Fruit fly (Drosophila melanogaster): ENCODE data around the gene natalisin.

The natalisin gene

dm6 chr3R:14390465-14390864 is 27.9 kb upstream of the natalisin start (continued):
- TF ChIP-seq pdm3 (GFP tag; optimal IDR thresholded peaks at IDR 0.05) (peak; percentile 75), Eip75B (GFP tag; optimal IDR thresholded peaks at IDR 0.05) (peak; percentile 49), CG3919 (GFP tag; optimal IDR thresholded peaks at IDR 0.05) (peak; percentile 66), CG8632 (GFP tag; optimal IDR thresholded peaks at IDR 0.05) (no peak), Sox14 (GFP tag; optimal IDR thresholded peaks at IDR 0.05) (peak; percentile 67), CG34406 (GFP tag; optimal IDR thresholded peaks at IDR 0.05) (peak; percentile 20), Eip78C (GFP tag) (peak; percentile 88), Smox (GFP tag; optimal IDR thresholded peaks at IDR 0.05) (no peak), CG31627 (GFP tag; optimal IDR thresholded peaks at IDR 0.05) (peak; percentile 21), Blimp-1 (GFP tag; optimal IDR thresholded peaks at IDR 0.05) (no peak), Gug (GFP tag; IDR thresholded peaks at IDR 0.05) (peak; percentile 41; the same call in 1 of the 2 replicates), CG10669 (GFP tag; optimal IDR thresholded peaks at IDR 0.05) (peak; percentile 62), CG7368 (GFP tag; optimal IDR thresholded peaks at IDR 0.05) (peak; percentile 52), Hr4 (GFP tag; optimal IDR thresholded peaks at IDR 0.05) (peak; percentile 80)

DNA sequence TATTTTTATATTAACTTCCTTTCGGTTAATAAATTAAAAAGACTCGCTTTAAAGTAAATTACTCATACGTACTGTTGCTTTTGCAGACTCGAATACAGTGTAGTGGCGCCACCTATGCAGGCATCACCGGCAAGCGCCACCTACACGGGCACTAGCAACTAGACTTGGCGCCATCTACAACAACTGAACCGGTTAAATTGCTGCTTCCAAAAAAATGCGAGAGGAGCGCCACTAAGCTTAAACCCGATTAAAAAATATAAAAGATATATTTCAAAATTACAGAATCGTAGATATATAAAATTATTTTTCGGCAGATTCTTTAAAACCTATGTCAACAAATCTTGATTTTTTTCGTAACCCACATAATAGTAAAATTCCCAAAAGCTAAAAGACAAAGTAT is 27.1 kb upstream of the natalisin start:
- TF ChIP-seq Hr39 (GFP tag; optimal IDR thresholded peaks at IDR 0.05) (peak; percentile 64), dac (GFP tag; optimal IDR thresholded peaks at IDR 0.05) (no peak), Blimp-1 (GFP tag; optimal IDR thresholded peaks at IDR 0.05) (peak; percentile 12), dsx (GFP tag; optimal IDR thresholded peaks at IDR 0.05; ENCODE audit: poor library complexity, severe bottlenecking) (no peak), CG6276 (GFP tag; optimal IDR thresholded peaks at IDR 0.05) (no peak), net (GFP tag; optimal IDR thresholded peaks at IDR 0.05) (no peak), CG11902 (GFP tag; optimal IDR thresholded peaks at IDR 0.05) (peak; percentile 59), ss (GFP tag; optimal IDR thresholded peaks at IDR 0.05) (no peak), svp (GFP tag) (peak; percentile 64), CG4318 (GFP tag; optimal IDR thresholded peaks at IDR 0.05) (no peak), CG6808 (GFP tag; optimal IDR thresholded peaks at IDR 0.05) (peak; percentile 49), achi (GFP tag; optimal IDR thresholded peaks at IDR 0.05) (no peak), CG9139 (GFP tag; optimal IDR thresholded peaks at IDR 0.05) (no peak), CG6792 (GFP tag; optimal IDR thresholded peaks at IDR 0.05) (peak; percentile 51), topi (GFP tag; optimal IDR thresholded peaks at IDR 0.05) (peak; percentile 65), Hr38 (GFP tag; optimal IDR thresholded peaks at IDR 0.05) (no peak), vri (GFP tag; optimal IDR thresholded peaks at IDR 0.05) (peak; percentile 22), CG11762 (GFP tag; optimal IDR thresholded peaks at IDR 0.05; ENCODE audit: insufficient read depth) (peak; percentile 23), Ets96B (tag; optimal IDR thresholded peaks at IDR 0.05) (peak; percentile 22), salr (GFP tag; optimal IDR thresholded peaks at IDR 0.05) (peak in 1 of 2 experiments; percentile 31), CG6854 (GFP tag; optimal IDR thresholded peaks at IDR 0.05) (no peak), CG11294 (GFP tag; IDR thresholded peaks at IDR 0.05) (no peak; the same call in 1 of the 2 replicates), Ets21C (GFP tag; optimal IDR thresholded peaks at IDR 0.05) (peak; percentile 9), CG8319 (GFP tag; optimal IDR thresholded peaks at IDR 0.05) (peak; percentile 70), CG15336 (GFP tag; IDR thresholded peaks at IDR 0.05) (no peak), CG31627 (GFP tag; optimal IDR thresholded peaks at IDR 0.05) (peak; percentile 72), CG32006 (GFP tag; optimal IDR thresholded peaks at IDR 0.05) (peak; percentile 4), CG7368 (GFP tag; optimal IDR thresholded peaks at IDR 0.05) (peak; percentile 66), Lpt (GFP tag; optimal IDR thresholded peaks at IDR 0.05) (no peak), CG3919 (GFP tag; optimal IDR thresholded peaks at IDR 0.05) (peak; percentile 90), CG3032 (tag; optimal IDR thresholded peaks at IDR 0.05) (peak; percentile 64), Met (GFP tag; optimal IDR thresholded peaks at IDR 0.05) (peak; percentile 55), CG10669 (GFP tag; optimal IDR thresholded peaks at IDR 0.05) (peak; percentile 59), Hr4 (GFP tag; optimal IDR thresholded peaks at IDR 0.05) (peak; percentile 21), Eip93F (GFP tag; optimal IDR thresholded peaks at IDR 0.05) (no peak), fd59A (GFP tag; optimal IDR thresholded peaks at IDR 0.05) (no peak), Sox14 (GFP tag; optimal IDR thresholded peaks at IDR 0.05) (peak; percentile 53), Sox15 (GFP tag; optimal IDR thresholded peaks at IDR 0.05) (no peak), CG8119 (GFP tag; IDR thresholded peaks at IDR 0.05) (no peak), OdsH (GFP tag; optimal IDR thresholded peaks at IDR 0.05) (peak; percentile 45), CG6163 (GFP tag; IDR thresholded peaks at IDR 0.05) (peak; percentile 76), eg (GFP tag; IDR thresholded peaks at IDR 0.05) (peak; percentile 45; the same call in 1 of the 3 replicates), Eip75B (GFP tag; optimal IDR thresholded peaks at IDR 0.05) (peak; percentile 68)
